Fruit fly (Drosophila melanogaster): ENCODE results near the gene Eig71Eg.
A peak's percentile ranks its signal among the peaks of the same experiment; 100 is the strongest.

Gene Eig71Eg

DNA sequence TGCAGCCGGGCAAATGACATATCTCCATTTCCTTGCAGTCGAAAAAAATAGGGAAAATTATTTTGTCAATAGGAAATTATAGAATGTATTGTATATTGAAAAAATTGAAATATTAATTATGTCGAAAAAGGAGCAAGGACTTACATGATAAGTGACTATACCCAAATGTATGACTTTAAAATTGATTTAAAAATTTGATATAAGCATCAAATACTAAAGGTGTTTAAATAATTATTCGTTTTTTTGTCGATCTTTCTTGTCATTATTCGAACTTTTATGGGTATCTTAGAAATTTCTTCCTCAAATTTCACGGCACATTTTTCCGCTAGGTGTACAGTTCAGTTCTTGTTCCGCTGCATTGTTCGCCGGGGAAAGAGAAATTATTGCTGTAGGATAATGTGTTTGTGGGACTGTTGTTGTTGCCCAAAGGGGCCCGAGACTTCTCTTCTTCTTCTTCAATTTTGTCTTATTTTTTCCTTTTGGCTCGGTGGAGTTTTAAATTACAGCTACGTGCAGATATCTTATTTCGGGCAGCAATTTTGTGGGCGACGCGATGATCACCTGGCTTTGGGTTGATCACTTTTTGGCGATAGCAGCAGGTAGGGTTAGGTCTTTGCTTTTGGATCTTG lies 43.0 kb downstream of the Eig71Eg start (continued):
- TF ChIP-seq Sox14 (GFP tag; optimal IDR thresholded peaks at IDR 0.05), result peak; percentile 81
- no peak for TF ChIP-seq fkh (GFP tag; optimal IDR thresholded peaks at IDR 0.05)
- TF ChIP-seq Hr39 (GFP tag; optimal IDR thresholded peaks at IDR 0.05), result peak; percentile 76
- no peak for TF ChIP-seq eg (GFP tag; IDR thresholded peaks at IDR 0.05)
- TF ChIP-seq Blimp-1 (GFP tag; optimal IDR thresholded peaks at IDR 0.05), result peak; percentile 61
- peak; percentile 74 for TF ChIP-seq CG3032 (tag; optimal IDR thresholded peaks at IDR 0.05)
- TF ChIP-seq OdsH (GFP tag; optimal IDR thresholded peaks at IDR 0.05), result peak; percentile 80
- peak; percentile 85 for TF ChIP-seq acj6 (GFP tag; optimal IDR thresholded peaks at IDR 0.05)
- TF ChIP-seq cyc (GFP tag; optimal IDR thresholded peaks at IDR 0.05), result peak; percentile 75

DNA sequence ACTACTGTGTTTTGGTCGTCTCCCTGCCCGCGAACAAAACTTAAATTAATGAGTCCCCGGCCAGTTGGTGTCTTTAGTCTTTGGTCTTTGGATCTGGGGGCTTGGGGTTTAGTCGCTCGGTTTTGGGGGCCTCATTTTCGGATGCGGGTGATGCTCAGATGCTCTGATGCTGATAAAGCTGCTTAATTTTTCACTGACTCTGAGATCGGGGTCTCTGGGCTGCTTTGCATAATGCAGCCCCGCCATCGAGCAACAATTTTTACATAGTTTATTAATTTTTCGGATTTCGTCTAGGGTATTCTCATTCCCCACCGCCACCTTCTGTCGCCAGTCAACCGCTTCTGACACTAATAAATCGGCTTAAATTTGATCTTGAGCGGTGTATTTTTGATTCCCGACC lies 44.8 kb downstream of the Eig71Eg start:
- no peak for TF ChIP-seq pdm3 (GFP tag; optimal IDR thresholded peaks at IDR 0.05)
- no peak for TF ChIP-seq CG34406 (GFP tag; optimal IDR thresholded peaks at IDR 0.05)
- no peak for TF ChIP-seq CG1621 (tag; optimal IDR thresholded peaks at IDR 0.05)
- TF ChIP-seq Hr4 (GFP tag; optimal IDR thresholded peaks at IDR 0.05), result no peak
- TF ChIP-seq CG8632 (GFP tag; optimal IDR thresholded peaks at IDR 0.05), result no peak

- TF ChIP-seq net (GFP tag; optimal IDR thresholded peaks at IDR 0.05) (no peak), svp (GFP tag) (no peak), fd85E (GFP tag; optimal IDR thresholded peaks at IDR 0.05) (no peak), CG9139 (GFP tag; optimal IDR thresholded peaks at IDR 0.05) (no peak), vri (GFP tag; optimal IDR thresholded peaks at IDR 0.05) (no peak), Sox15 (GFP tag; optimal IDR thresholded peaks at IDR 0.05) (no peak)
Observed at dm6 chr3L:15703330-15704119, 46.1 kb downstream of the Eig71Eg start.

DNA sequence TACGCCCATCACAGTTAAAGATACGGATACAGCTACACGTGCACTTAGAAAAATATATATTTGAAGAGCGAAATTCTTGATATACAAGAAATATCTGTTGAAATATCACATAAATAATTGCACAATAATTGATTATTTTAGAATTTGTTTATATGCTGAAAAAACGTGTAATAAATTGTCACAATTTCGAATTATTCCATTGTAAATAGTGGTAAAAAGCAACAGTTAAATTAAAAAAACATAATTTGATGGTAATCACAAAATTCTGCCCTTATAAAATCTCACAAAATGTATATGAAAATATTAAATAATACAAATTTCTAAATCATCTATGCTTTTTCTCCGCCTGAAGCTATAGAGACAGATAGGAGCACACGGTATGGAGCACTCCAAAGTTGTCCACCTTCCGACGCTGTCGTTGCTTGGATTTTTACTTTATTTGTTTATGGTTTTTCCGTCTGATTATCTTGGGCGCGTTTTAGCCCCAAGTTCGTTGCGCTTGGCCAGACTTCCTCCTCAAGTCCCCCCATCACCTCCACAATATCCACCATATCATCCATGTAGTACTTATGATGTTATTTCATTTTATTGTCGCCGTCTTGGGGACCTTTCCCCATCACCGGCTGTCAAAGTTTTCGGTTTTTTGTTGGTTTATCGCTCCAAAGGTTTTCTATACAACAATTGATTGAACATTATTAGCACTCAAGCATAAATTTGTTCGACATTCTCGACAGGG lies 47.0 kb downstream of the Eig71Eg start:
- TF ChIP-seq fkh (GFP tag; optimal IDR thresholded peaks at IDR 0.05) (peak; percentile 66), CG3919 (GFP tag; optimal IDR thresholded peaks at IDR 0.05) (peak; percentile 39), fd59A (GFP tag; optimal IDR thresholded peaks at IDR 0.05) (peak; percentile 47), Sox15 (GFP tag; optimal IDR thresholded peaks at IDR 0.05) (peak; percentile 9), CG3032 (tag; optimal IDR thresholded peaks at IDR 0.05) (peak; percentile 39), Sox14 (GFP tag; optimal IDR thresholded peaks at IDR 0.05) (peak; percentile 40), Hr4 (GFP tag; optimal IDR thresholded peaks at IDR 0.05) (peak; percentile 55), Eip78C (GFP tag) (peak; percentile 81), CG6792 (GFP tag; optimal IDR thresholded peaks at IDR 0.05) (peak; percentile 12), CG16779 (tag; optimal IDR thresholded peaks at IDR 0.05) (no peak), ss (GFP tag; optimal IDR thresholded peaks at IDR 0.05) (peak in 1 of 2 experiments; percentile 30), CG11762 (GFP tag; optimal IDR thresholded peaks at IDR 0.05; ENCODE audit: insufficient read depth) (no peak), CG9139 (GFP tag; optimal IDR thresholded peaks at IDR 0.05) (no peak), CG7368 (GFP tag; optimal IDR thresholded peaks at IDR 0.05) (no peak), spab (GFP tag; optimal IDR thresholded peaks at IDR 0.05) (peak; percentile 50), vri (GFP tag; optimal IDR thresholded peaks at IDR 0.05) (peak; percentile 20), net (GFP tag; optimal IDR thresholded peaks at IDR 0.05) (peak; percentile 34), Smox (GFP tag; optimal IDR thresholded peaks at IDR 0.05) (peak; percentile 34), CG10669 (GFP tag; optimal IDR thresholded peaks at IDR 0.05) (peak; percentile 27), Eip75B (GFP tag; optimal IDR thresholded peaks at IDR 0.05) (peak; percentile 10), fd85E (GFP tag; optimal IDR thresholded peaks at IDR 0.05) (no peak), eg (GFP tag; IDR thresholded peaks at IDR 0.05) (no peak), CG32006 (GFP tag; optimal IDR thresholded peaks at IDR 0.05) (peak; percentile 77), topi (GFP tag; optimal IDR thresholded peaks at IDR 0.05) (peak; percentile 9), CG31627 (GFP tag; optimal IDR thresholded peaks at IDR 0.05) (no peak), esn (GFP tag; optimal IDR thresholded peaks at IDR 0.05) (peak; percentile 32), Ets96B (tag; optimal IDR thresholded peaks at IDR 0.05) (peak; percentile 66), CG11902 (GFP tag; optimal IDR thresholded peaks at IDR 0.05) (no peak), lz (GFP tag; optimal IDR thresholded peaks at IDR 0.05) (no peak), salr (GFP tag; optimal IDR thresholded peaks at IDR 0.05) (peak in 1 of 2 experiments; percentile 64), Hr39 (GFP tag; optimal IDR thresholded peaks at IDR 0.05) (no peak), OdsH (GFP tag; optimal IDR thresholded peaks at IDR 0.05) (peak; percentile 64), Sox102F (GFP tag; optimal IDR thresholded peaks at IDR 0.05) (no peak)
